Fruit fly (Drosophila melanogaster): Measurements from ENCODE around the gene CG12236.

CG12236 gene

DNA sequence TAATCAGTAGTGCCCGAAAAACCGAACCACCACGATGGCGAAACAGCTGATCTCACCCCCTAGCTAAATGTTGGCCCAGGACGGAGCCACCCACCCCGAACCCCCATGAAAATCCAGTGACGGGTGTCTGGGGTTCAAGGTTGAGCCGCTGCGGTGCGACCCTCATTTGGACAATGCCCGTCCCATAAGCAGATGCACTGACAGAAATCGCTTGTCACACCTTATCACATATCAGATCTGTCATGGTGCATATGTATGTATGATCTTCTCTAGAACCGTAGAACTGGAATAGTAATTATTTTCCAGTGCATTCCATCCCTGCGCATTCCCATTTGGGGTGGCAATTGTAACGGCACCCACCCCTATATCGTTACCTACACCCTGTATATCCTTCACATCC is 19.0 kb upstream of the CG12236 start (continued):
- no peak for TF ChIP-seq Eip74EF (GFP tag; optimal IDR thresholded peaks at IDR 0.05)
- no peak for TF ChIP-seq CG6683 (GFP tag; optimal IDR thresholded peaks at IDR 0.05)
- 0 out of 3 replicates have a peak, but pooled peaks have one; percentile 14 for TF ChIP-seq CG17361 (GFP tag; IDR thresholded peaks at IDR 0.05)
- TF ChIP-seq CG17385 (GFP tag; optimal IDR thresholded peaks at IDR 0.05), result no peak
- no peak for TF ChIP-seq CG7963 (GFP tag; IDR thresholded peaks at IDR 0.05; ENCODE audit: partially characterized antibody)
- TF ChIP-seq CG6175 (GFP tag; IDR thresholded peaks at IDR 0.05), result no peak
- TF ChIP-seq wor (GFP tag; IDR thresholded peaks at IDR 0.05), result no peak
- TF ChIP-seq onecut (GFP tag; IDR thresholded peaks at IDR 0.05), result peak; percentile 40
- no peak for TF ChIP-seq Oaz (GFP tag; IDR thresholded peaks at IDR 0.05)
- peak; percentile 78 for TF ChIP-seq gcm (GFP tag; optimal IDR thresholded peaks at IDR 0.05)
- TF ChIP-seq Dip3 (GFP tag; optimal IDR thresholded peaks at IDR 0.05), result no peak
- no peak for TF ChIP-seq CG12299 (tag; optimal IDR thresholded peaks at IDR 0.05)
- TF ChIP-seq unpg (GFP tag; optimal IDR thresholded peaks at IDR 0.05), result peak; percentile 29
- TF ChIP-seq Bgb (GFP tag; IDR thresholded peaks at IDR 0.05; ENCODE audit: partially characterized antibody), result no peak
- TF ChIP-seq da (GFP tag; optimal IDR thresholded peaks at IDR 0.05), result no peak
- no peak for TF ChIP-seq crol (GFP tag; IDR thresholded peaks at IDR 0.05)
- TF ChIP-seq trem (tag; optimal IDR thresholded peaks at IDR 0.05), result no peak
- no peak for TF ChIP-seq H15 (GFP tag; IDR thresholded peaks at IDR 0.05)
- no peak for TF ChIP-seq crc (GFP tag; optimal IDR thresholded peaks at IDR 0.05)
- no peak for TF ChIP-seq Bteb2 (GFP tag; optimal IDR thresholded peaks at IDR 0.05)
- TF ChIP-seq zf30C (GFP tag; optimal IDR thresholded peaks at IDR 0.05), result peak; percentile 93
- TF ChIP-seq eyg (GFP tag; optimal IDR thresholded peaks at IDR 0.05), result no peak
- TF ChIP-seq Hr51 (GFP tag; optimal IDR thresholded peaks at IDR 0.05), result no peak
- peak; percentile 46 for TF ChIP-seq nerfin-1 (tag; optimal IDR thresholded peaks at IDR 0.05)
- no peak for TF ChIP-seq CG18764 (GFP tag; optimal IDR thresholded peaks at IDR 0.05)
- TF ChIP-seq CG17186 (GFP tag; optimal IDR thresholded peaks at IDR 0.05), result no peak
- TF ChIP-seq sim (GFP tag; IDR thresholded peaks at IDR 0.05), result no peak
- TF ChIP-seq CG7556 (GFP tag; optimal IDR thresholded peaks at IDR 0.05), result no peak
- TF ChIP-seq CG2202 (tag; optimal IDR thresholded peaks at IDR 0.05), result no peak
- TF ChIP-seq CG31224 (GFP tag; IDR thresholded peaks at IDR 0.05), result no peak
- peak; percentile 34; the same call in 1 of the 2 replicates for TF ChIP-seq CG32532 (GFP tag; IDR thresholded peaks at IDR 0.05)
- no peak for TF ChIP-seq gt (GFP tag; IDR thresholded peaks at IDR 0.05)
- peak; percentile 49 for TF ChIP-seq CG10979 (tag; optimal IDR thresholded peaks at IDR 0.05)
- no peak for TF ChIP-seq CG13296 (GFP tag; optimal IDR thresholded peaks at IDR 0.05)
- no peak for TF ChIP-seq Atf6 (GFP tag; IDR thresholded peaks at IDR 0.05)
- TF ChIP-seq CG14014 (GFP tag; IDR thresholded peaks at IDR 0.05), result no peak
- TF ChIP-seq her (GFP tag; optimal IDR thresholded peaks at IDR 0.05), result no peak
- peak; percentile 12 for TF ChIP-seq run (tag; optimal IDR thresholded peaks at IDR 0.05)
- peak; percentile 41 for TF ChIP-seq CG4424 (GFP tag; optimal IDR thresholded peaks at IDR 0.05)
- TF ChIP-seq Hsf (GFP tag; optimal IDR thresholded peaks at IDR 0.05), result no peak
- no peak for TF ChIP-seq gro (GFP tag; optimal IDR thresholded peaks at IDR 0.05)
- TF ChIP-seq Abd-B (GFP tag; optimal IDR thresholded peaks at IDR 0.05), result no peak
- TF ChIP-seq CG10366 (GFP tag; IDR thresholded peaks at IDR 0.05), result peak; percentile 38; the same call in 1 of the 2 replicates
- TF ChIP-seq Sox102F (GFP tag; optimal IDR thresholded peaks at IDR 0.05), result peak; percentile 24
- TF ChIP-seq Jarid2 (GFP tag; optimal IDR thresholded peaks at IDR 0.05), result no peak
- TF ChIP-seq Dll (GFP tag; IDR thresholded peaks at IDR 0.05; ENCODE audit: partially characterized antibody), result no peak
- no peak for TF ChIP-seq disco-r (GFP tag; optimal IDR thresholded peaks at IDR 0.05)
- TF ChIP-seq rib (GFP tag; IDR thresholded peaks at IDR 0.05), result no peak
- TF ChIP-seq Elba2 (GFP tag; optimal IDR thresholded peaks at IDR 0.05), result no peak
- no peak for TF ChIP-seq Neu2 (GFP tag; optimal IDR thresholded peaks at IDR 0.05; ENCODE audit: borderline replicate concordance)
- no peak for TF ChIP-seq fd102C (GFP tag; optimal IDR thresholded peaks at IDR 0.05)

Measured in whole organism, embryonic.